Worm (Caenorhabditis elegans) whole organism, early embryonic: ENCODE results near the gene cest-2.2.

Experiments used
- B0310.2 ChIP-seq: sonication (generic microtip); optimal IDR thresholded peaks from 2 replicates; lab custom pipeline; 2016; ENCODE audit warnings: mild to moderate bottlenecking, missing genetic modification characterization, missing compliant biosample characterization
- F13C5.2 ChIP-seq: sonication (generic microtip); optimal IDR thresholded peaks from 2 replicates; lab custom pipeline; 2017; ENCODE audit warnings: mild to moderate bottlenecking, missing genetic modification characterization, inconsistent platforms, missing compliant biosample characterization
- aly-1 ChIP-seq: sonication (generic microtip); optimal IDR thresholded peaks from 2 replicates; lab custom pipeline; 2016; ENCODE audit warnings: missing genetic modification characterization, missing compliant biosample characterization
- ama-1 ChIP-seq: fragments of 150-350 bp; optimal IDR thresholded peaks from 2 replicates; lab custom pipeline; 2014
- ceh-13 ChIP-seq: fragments of 200-800 bp; sonication (Bioruptor generic); optimal IDR thresholded peaks from 2 replicates; lab custom pipeline; 2018; ENCODE audit warnings: mild to moderate bottlenecking, missing genetic modification characterization, missing compliant biosample characterization
- ceh-36 ChIP-seq: sonication (generic microtip); optimal IDR thresholded peaks from 2 replicates; lab custom pipeline; 2016; ENCODE audit warnings: missing genetic modification characterization, inconsistent platforms, missing compliant biosample characterization
- flt-1 ChIP-seq: fragments of 200-800 bp; sonication (Bioruptor generic); IDR thresholded peaks from 2 replicates; pipeline ENCODE4 v1.3.6; 2022; ENCODE audit warnings: missing genetic modification characterization, missing compliant biosample characterization
- hmbx-1 ChIP-seq: sonication (generic microtip); optimal IDR thresholded peaks from 2 replicates; lab custom pipeline; 2016; ENCODE audit warnings: mild to moderate bottlenecking, missing genetic modification characterization, missing compliant biosample characterization
- hmg-4 ChIP-seq: fragments of 200-800 bp; sonication (Bioruptor generic); optimal IDR thresholded peaks from 2 replicates; lab custom pipeline; 2018; ENCODE audit warnings: mild to moderate bottlenecking, missing genetic modification characterization, missing compliant biosample characterization
- hnd-1 ChIP-seq: sonication (generic microtip); optimal IDR thresholded peaks from 2 replicates; lab custom pipeline; 2016; ENCODE audit warnings: missing genetic modification characterization, missing compliant biosample characterization
- pes-1 ChIP-seq: fragments of 200-800 bp; sonication (Bioruptor generic); IDR thresholded peaks from 2 replicates; pipeline ENCODE4 v1.3.6; 2022; ENCODE audit warnings: missing genetic modification reagents, missing genetic modification characterization, missing compliant biosample characterization
- tbx-11 ChIP-seq: fragments of 200-800 bp; sonication (Bioruptor generic); IDR thresholded peaks from 2 replicates; pipeline ENCODE4 v1.3.6; 2022; ENCODE audit warnings: missing genetic modification characterization, missing compliant biosample characterization
- tbx-37 ChIP-seq: fragments of 200-800 bp; sonication (Bioruptor generic); conservative IDR thresholded peaks from 2 replicates; pipeline ENCODE4 v1.3.6; 2022; ENCODE audit warnings: missing genetic modification reagents, missing genetic modification characterization, missing compliant biosample characterization
- tra-4 ChIP-seq: sonication (generic microtip); optimal IDR thresholded peaks from 2 replicates; lab custom pipeline; 2017; ENCODE audit warnings: missing genetic modification characterization, missing compliant biosample characterization

DNA sequence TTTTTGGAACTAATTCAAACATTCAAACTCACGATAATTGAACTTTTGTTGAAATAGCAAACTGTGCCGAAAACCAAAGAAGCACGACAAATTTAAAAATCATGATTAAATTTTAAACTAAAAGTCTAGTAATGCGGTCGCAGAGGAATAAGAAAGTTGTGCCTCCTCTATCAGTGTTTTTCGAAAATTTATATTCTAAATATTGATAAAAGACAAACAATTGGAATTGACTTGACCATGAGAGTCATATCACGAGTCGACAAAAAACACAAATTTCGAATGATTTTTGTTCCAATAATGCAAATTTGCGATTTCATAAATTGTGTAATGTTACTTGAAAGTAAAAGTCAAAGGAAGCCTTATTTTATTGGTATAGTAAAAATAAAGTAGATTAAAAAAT is 14.5 kb downstream of the cest-2.2 start, which contains the start of gene cest-1.2:
- no peak for TF ChIP-seq ama-1 (lab: Kevin White, UChicago)
- TF ChIP-seq flt-1 (GFP tag; lab: Robert Waterston, UW), result no peak
- TF ChIP-seq tbx-37 (GFP tag; lab: Robert Waterston, UW), result no peak
- TF ChIP-seq tbx-11 (GFP tag; lab: Robert Waterston, UW), result no peak
- no peak for TF ChIP-seq F13C5.2
- no peak for TF ChIP-seq B0310.2 (tag; lab: Kevin White, UChicago)
- no peak for TF ChIP-seq tra-4 (tag; lab: Kevin White, UChicago)
- no peak for TF ChIP-seq ceh-36 (tag; lab: Kevin White, UChicago)
- TF ChIP-seq hnd-1, result no peak
- no peak for TF ChIP-seq pes-1 (GFP tag; lab: Robert Waterston, UW)
- no peak for TF ChIP-seq aly-1
- TF ChIP-seq hmg-4 (GFP tag; lab: Kevin White, UChicago), result no peak
- TF ChIP-seq ceh-13, result no peak
- TF ChIP-seq hmbx-1 (tag; lab: Kevin White, UChicago), result no peak
